Worm (Caenorhabditis elegans): ENCODE measurements around the gene arrd-15.
A peak's percentile ranks its signal among the peaks of the same experiment; 100 is the strongest.

arrd-15 gene

DNA sequence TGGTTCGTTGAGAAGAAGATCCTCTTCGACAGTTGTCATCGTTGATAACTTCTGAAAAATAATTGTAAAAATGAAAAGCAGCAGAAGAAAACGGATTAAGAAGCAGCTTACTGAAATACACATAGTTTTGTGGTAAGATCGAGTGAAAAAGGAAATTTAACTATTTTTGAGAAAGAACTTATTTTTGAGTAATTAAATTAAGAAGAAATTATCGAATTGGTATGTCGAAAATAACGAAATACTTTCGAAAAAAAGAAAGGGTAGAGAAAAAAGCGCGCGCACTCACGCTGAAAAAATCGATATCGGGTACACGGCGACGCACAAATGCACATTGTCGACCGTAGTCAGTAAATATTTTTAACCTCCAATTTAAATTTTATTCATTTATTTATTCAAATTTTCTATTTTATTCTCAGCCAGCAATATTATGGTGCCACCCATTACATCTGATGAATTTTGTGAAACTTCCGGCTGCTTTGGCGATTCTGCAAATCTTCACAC is 26.4 kb downstream of the arrd-15 start, which contains the start of the genes ZK643.5 and ZK643.2:
TSS of gene ZK643.5 (minus strand) at position 51 of the 501 bp plus-strand sequence.
TSS of gene ZK643.2 (plus strand) at position 395 of the 501 bp plus-strand sequence.
- TF ChIP-seq ceh-48 (tag; optimal IDR thresholded peaks at IDR 0.05) (peak; percentile 99), elt-2 (tag; optimal IDR thresholded peaks at IDR 0.05) (no peak), unc-42 (tag; optimal IDR thresholded peaks at IDR 0.05) (peak; percentile 76), pha-4 (tag; optimal IDR thresholded peaks at IDR 0.05) (no peak), nhr-11 (tag; optimal IDR thresholded peaks at IDR 0.05) (no peak), nfya-1 (tag; optimal IDR thresholded peaks at IDR 0.05) (peak; percentile 49), ceh-31 (tag; optimal IDR thresholded peaks at IDR 0.05) (peak; percentile 43)

- TF ChIP-seq hlh-13 (GFP tag; optimal IDR thresholded peaks at IDR 0.05), result no peak
- no peak for TF ChIP-seq ztf-16 (tag; optimal IDR thresholded peaks at IDR 0.05)
- no peak for TF ChIP-seq sdc-2 (tag; optimal IDR thresholded peaks at IDR 0.05)
- TF ChIP-seq pros-1 (tag; optimal IDR thresholded peaks at IDR 0.05), result no peak
- no peak for TF ChIP-seq nhr-232 (tag; optimal IDR thresholded peaks at IDR 0.05)
- TF ChIP-seq elt-2 (tag; optimal IDR thresholded peaks at IDR 0.05), result no peak
- TF ChIP-seq pax-1 (tag; optimal IDR thresholded peaks at IDR 0.05), result no peak
These were observed 30.8 kb downstream of the arrd-15 start, which contains the start of gene ZK643.6 for ce11 chrIII:8960664-8961063. Gene ZK643.6, minus strand, starts transcription at chrIII:8960764.

ce11 chrIII:8961993-8962392 is 32.2 kb downstream of the arrd-15 start, which contains the start of gene grl-25:
Gene grl-25, plus strand, starts transcription at chrIII:8962293.
- TF ChIP-seq ets-4 (tag; optimal IDR thresholded peaks at IDR 0.05) (no peak), F13H6.1 (tag; optimal IDR thresholded peaks at IDR 0.05) (no peak), elt-4 (tag; optimal IDR thresholded peaks at IDR 0.05) (no peak), pha-2 (tag; optimal IDR thresholded peaks at IDR 0.05) (no peak), T23F11.4 (GFP tag; optimal IDR thresholded peaks at IDR 0.05) (no peak), dve-1 (tag; optimal IDR thresholded peaks at IDR 0.05) (no peak), ceh-24 (tag; optimal IDR thresholded peaks at IDR 0.05) (no peak), gmeb-2 (tag; optimal IDR thresholded peaks at IDR 0.05) (no peak), unc-42 (tag; optimal IDR thresholded peaks at IDR 0.05) (no peak), ahr-1 (tag; optimal IDR thresholded peaks at IDR 0.05) (no peak), pha-4 (tag; optimal IDR thresholded peaks at IDR 0.05) (no peak), ceh-9 (tag; optimal IDR thresholded peaks at IDR 0.05) (no peak), ztf-16 (tag; optimal IDR thresholded peaks at IDR 0.05) (no peak), fkh-10 (GFP tag; optimal IDR thresholded peaks at IDR 0.05) (no peak), ceh-22 (tag; optimal IDR thresholded peaks at IDR 0.05) (no peak), tbx-2 (tag; optimal IDR thresholded peaks at IDR 0.05) (no peak), hlh-8 (tag; optimal IDR thresholded peaks at IDR 0.05) (no peak)

DNA sequence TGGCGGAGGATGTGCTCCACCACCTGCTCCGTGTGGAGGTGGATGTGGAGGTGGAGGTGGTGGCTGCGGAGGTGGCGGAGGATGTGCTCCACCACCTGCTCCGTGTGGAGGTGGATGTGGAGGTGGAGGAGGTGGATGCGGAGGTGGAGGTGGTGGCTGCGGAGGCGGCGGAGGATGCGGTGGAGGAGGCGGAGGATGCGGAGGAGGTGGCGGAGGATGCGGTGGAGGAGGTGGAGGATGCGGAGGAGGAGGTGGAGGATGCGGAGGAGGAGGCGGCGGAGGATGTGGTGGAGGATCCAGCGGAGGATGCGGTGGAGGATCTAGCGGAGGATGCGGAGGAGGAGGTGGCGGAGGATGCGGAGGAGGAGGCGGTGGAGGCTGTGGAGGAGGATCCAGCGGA is 32.7 kb downstream of the arrd-15 start:
- TF ChIP-seq ceh-24 (tag; optimal IDR thresholded peaks at IDR 0.05) (no peak), tbx-2 (tag; optimal IDR thresholded peaks at IDR 0.05) (no peak), pha-2 (tag; optimal IDR thresholded peaks at IDR 0.05) (no peak), fkh-6 (tag; optimal IDR thresholded peaks at IDR 0.05) (no peak), ceh-31 (tag; optimal IDR thresholded peaks at IDR 0.05) (no peak)

- TF ChIP-seq zip-5 (tag; optimal IDR thresholded peaks at IDR 0.05), result no peak
- peak; percentile 43 for TF ChIP-seq dve-1 (tag; optimal IDR thresholded peaks at IDR 0.05)
These were observed 35.0 kb downstream of the arrd-15 start for ce11 chrIII:8964684-8965283.

DNA sequence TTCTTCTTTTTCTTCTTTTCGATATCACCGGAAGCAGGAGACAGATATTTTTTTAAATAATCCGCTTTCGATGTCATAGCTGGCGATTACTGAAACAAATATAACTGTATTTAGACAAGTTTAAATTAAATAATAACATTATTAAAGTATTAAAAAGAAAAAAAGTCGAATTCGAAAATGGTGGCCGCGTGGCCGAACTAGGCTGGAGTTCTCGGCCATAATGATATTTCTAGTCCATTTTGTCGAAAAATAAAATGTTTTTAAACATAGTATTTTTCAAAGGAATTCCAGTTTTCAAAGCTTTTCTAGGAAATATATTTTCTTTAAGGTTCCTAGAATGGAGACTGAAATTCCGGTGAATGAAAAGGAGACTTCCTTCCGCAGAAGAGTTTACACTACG is 37.8 kb downstream of the arrd-15 start, which contains the start of the genes bud-13 and rpap-2:
TSS of gene bud-13 (minus strand) at position 89 of the 400 bp plus-strand sequence.
TSS of gene rpap-2 (plus strand) at position 329 of the 400 bp plus-strand sequence.
- TF ChIP-seq nhr-232 (tag; optimal IDR thresholded peaks at IDR 0.05) (no peak), fkh-10 (GFP tag; optimal IDR thresholded peaks at IDR 0.05) (no peak), dmd-4 (tag; optimal IDR thresholded peaks at IDR 0.05; ENCODE audit: borderline replicate concordance) (no peak), ceh-31 (tag; optimal IDR thresholded peaks at IDR 0.05) (peak; percentile 46), fkh-6 (tag; optimal IDR thresholded peaks at IDR 0.05) (no peak), ceh-2 (tag; optimal IDR thresholded peaks at IDR 0.05) (peak; percentile 8), tbx-2 (tag; optimal IDR thresholded peaks at IDR 0.05) (peak; percentile 36), hlh-13 (GFP tag; optimal IDR thresholded peaks at IDR 0.05) (no peak), nfya-1 (tag; optimal IDR thresholded peaks at IDR 0.05) (no peak), hlh-8 (tag; optimal IDR thresholded peaks at IDR 0.05) (peak; percentile 22), zip-5 (tag; optimal IDR thresholded peaks at IDR 0.05) (peak; percentile 15)
